Worm (Caenorhabditis elegans): ENCODE measurements around the gene F54H12.5.

DNA sequence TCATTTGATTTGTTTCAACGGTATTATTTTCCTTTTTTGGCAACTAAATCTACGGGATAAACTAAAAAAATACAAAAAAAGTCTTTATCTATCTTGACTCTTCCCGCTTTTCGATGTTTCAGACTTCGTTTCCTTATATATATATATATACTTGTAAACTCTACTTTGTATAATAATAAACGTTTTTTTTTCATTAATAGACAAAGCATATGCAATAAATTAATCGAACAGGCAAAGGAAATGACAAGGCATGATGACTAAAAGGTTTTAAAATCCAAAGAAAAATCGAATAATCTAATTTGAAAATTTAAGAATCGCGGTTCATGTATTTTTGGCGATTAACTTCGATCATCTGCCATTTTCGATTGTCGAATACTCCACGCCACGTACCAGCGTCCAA lies 41.6 kb upstream of the F54H12.5 start:
- TF ChIP-seq sptf-1 (tag; optimal IDR thresholded peaks at IDR 0.05) (no peak), pqm-1 (tag; optimal IDR thresholded peaks at IDR 0.05) (no peak), alr-1 (tag; optimal IDR thresholded peaks at IDR 0.05; ENCODE audit: borderline replicate concordance) (no peak), C16A3.4 (tag; optimal IDR thresholded peaks at IDR 0.05) (no peak)
